Fruit fly (Drosophila melanogaster): ENCODE data around the gene CG2157.

- no peak for TF ChIP-seq usp (GFP tag; optimal IDR thresholded peaks at IDR 0.05)
- TF ChIP-seq CG8478 (optimal IDR thresholded peaks at IDR 0.05), result peak; percentile 67
- TF ChIP-seq psq (optimal IDR thresholded peaks at IDR 0.05), result no peak
Observed at dm6 chrX:10857853-10858252, 11.2 kb upstream of the CG2157 start.

Data from whole organism.